Fruit fly (Drosophila melanogaster): ENCODE measurements around the gene Npc2a.

DNA sequence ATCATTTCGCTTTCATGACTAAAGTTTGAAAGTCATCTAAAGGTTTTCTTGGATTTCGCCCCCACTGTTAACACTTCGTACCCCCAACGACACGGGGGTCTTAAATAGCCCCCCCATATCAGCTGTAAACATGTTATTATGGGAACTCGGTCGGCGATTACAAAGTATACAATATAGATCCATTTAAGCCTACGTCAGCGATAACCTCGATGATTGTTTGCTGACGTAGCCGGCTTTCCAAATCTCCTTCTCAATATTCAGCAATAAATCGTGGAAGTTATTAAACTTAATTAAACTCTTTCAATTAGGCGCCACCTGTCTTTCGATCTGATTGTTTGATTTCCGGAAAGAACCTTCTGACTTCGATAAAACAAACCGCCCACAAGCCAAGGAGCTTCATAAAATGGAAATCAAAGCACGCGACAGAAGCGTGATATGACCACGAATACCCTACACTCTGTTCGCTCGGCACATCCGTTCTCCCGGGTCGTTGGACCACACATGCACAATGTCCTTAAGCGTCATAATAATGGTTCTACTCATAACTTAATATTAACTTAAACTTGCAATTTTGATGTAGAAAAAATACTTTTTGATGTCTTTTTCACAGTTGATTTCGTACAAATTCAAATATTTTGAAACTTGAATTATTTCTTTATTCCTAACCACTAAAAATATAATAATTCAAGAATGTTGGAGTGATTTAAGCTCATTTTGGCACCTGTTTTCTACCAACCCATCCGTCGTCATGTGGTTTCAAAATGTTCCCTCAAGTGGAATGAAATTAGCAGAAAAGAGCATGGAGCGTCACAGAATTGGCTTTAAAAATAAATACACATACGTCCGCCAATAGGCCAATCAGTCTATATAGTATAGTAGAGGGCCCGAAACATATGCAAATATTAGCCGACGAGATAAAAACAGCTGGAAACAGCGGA lies 1.5 kb upstream of the Npc2a start:
- TF ChIP-seq kay (GFP tag; ENCODE audit: borderline replicate concordance) (peak; percentile 92), Hr96 (GFP tag; optimal IDR thresholded peaks at IDR 0.05) (peak; percentile 59)
